Fruit fly (Drosophila melanogaster) whole organism, embryonic: Measurements from ENCODE around the gene Pex10.

Experiments used
- Adf1 ChIP-seq: fragments of 200-800 bp; sonication (Bioruptor generic); IDR thresholded peaks from 2 replicates; pipeline ENCODE4 v1.3.6; 2022; ENCODE audit warnings: missing biosample characterization, missing genetic modification characterization
- Bdp1 ChIP-seq: fragments of 200-800 bp; sonication (Bioruptor generic); optimal IDR thresholded peaks from 3 replicates; lab custom pipeline; 2016; ENCODE audit warnings: missing biosample characterization, missing genetic modification characterization
- Blimp-1 ChIP-seq: fragments of 200-800 bp; sonication (Bioruptor generic); optimal IDR thresholded peaks from 3 replicates; lab custom pipeline; 2018; ENCODE audit warnings: missing biosample characterization, missing genetic modification characterization, mild to moderate bottlenecking, moderate library complexity, missing genetic modification reagents
- CG10654 ChIP-seq: fragments of 200-800 bp; sonication (Bioruptor generic); optimal IDR thresholded peaks from 2 replicates; lab custom pipeline; 2016; ENCODE audit warnings: missing biosample characterization, missing genetic modification characterization
- CG1602 ChIP-seq: fragments of 200-800 bp; sonication (Bioruptor generic); optimal IDR thresholded peaks from 3 replicates; lab custom pipeline; 2016; ENCODE audit warnings: missing biosample characterization, missing genetic modification characterization
- CG1603 ChIP-seq: fragments of 200-800 bp; sonication (Bioruptor generic); optimal IDR thresholded peaks from 2 replicates; lab custom pipeline; 2019; ENCODE audit warnings: missing biosample characterization, mild to moderate bottlenecking, missing genetic modification characterization, moderate library complexity
- CG16779 ChIP-seq: fragments of 200-800 bp; sonication (Bioruptor generic); IDR thresholded peaks from 2 replicates; pipeline ENCODE4 v1.3.6; 2022; ENCODE audit warnings: missing biosample characterization, missing genetic modification characterization
- CG17612 ChIP-seq: fragments of 200-800 bp; sonication (Bioruptor generic); IDR thresholded peaks from 2 replicates; pipeline ENCODE4 v1.3.6; 2022; ENCODE audit warnings: missing biosample characterization, missing genetic modification characterization
- CG2678 ChIP-seq: fragments of 200-800 bp; sonication (Bioruptor generic); optimal IDR thresholded peaks from 3 replicates; lab custom pipeline; 2019; ENCODE audit warnings: missing biosample characterization, mild to moderate bottlenecking, missing genetic modification characterization, moderate library complexity
- CG31365 ChIP-seq: fragments of 200-800 bp; sonication (Bioruptor generic); optimal IDR thresholded peaks from 2 replicates; lab custom pipeline; 2018; ENCODE audit warnings: missing biosample characterization, mild to moderate bottlenecking, missing genetic modification characterization
- CG34376 ChIP-seq: fragments of 200-800 bp; sonication (Bioruptor generic); optimal IDR thresholded peaks from 2 replicates; lab custom pipeline; 2018; ENCODE audit warnings: missing biosample characterization, mild to moderate bottlenecking, missing genetic modification characterization
- CG4360 ChIP-seq: fragments of 200-800 bp; sonication (Bioruptor generic); IDR thresholded peaks from 2 replicates; pipeline ENCODE4 v1.3.6; 2022; ENCODE audit warnings: missing biosample characterization, missing genetic modification characterization
- CG5180 ChIP-seq: fragments of 200-800 bp; sonication (Bioruptor generic); optimal IDR thresholded peaks from 3 replicates; lab custom pipeline; 2017; ENCODE audit warnings: missing biosample characterization, missing genetic modification characterization, mild to moderate bottlenecking, moderate library complexity, missing genetic modification reagents
- CG7271 ChIP-seq: fragments of 200-800 bp; sonication (Bioruptor generic); optimal IDR thresholded peaks from 2 replicates; lab custom pipeline; 2018; ENCODE audit warnings: missing biosample characterization, mild to moderate bottlenecking, missing genetic modification characterization, moderate library complexity
- CG7372 ChIP-seq: fragments of 200-800 bp; sonication (Bioruptor generic); IDR thresholded peaks from 2 replicates; pipeline ENCODE4 v1.3.6; 2022; ENCODE audit warnings: missing biosample characterization, missing genetic modification characterization
- CG7928 ChIP-seq: fragments of 200-800 bp; sonication (Bioruptor generic); optimal IDR thresholded peaks from 2 replicates; lab custom pipeline; 2017; ENCODE audit warnings: missing biosample characterization, mild to moderate bottlenecking, missing genetic modification characterization
- CG7963 ChIP-seq: fragments of 200-800 bp; sonication (Bioruptor generic); IDR thresholded peaks from 3 replicates; pipeline ENCODE4 v1.3.6; 2022; ENCODE audit warnings: missing biosample characterization, missing genetic modification characterization; ENCODE audit not compliant: partially characterized antibody
- CTCF ChIP-seq: fragments of 200-800 bp; sonication (Bioruptor generic); optimal IDR thresholded peaks from 2 replicates; lab custom pipeline; 2017; ENCODE audit warnings: missing biosample characterization, mild to moderate bottlenecking, missing genetic modification characterization, moderate library complexity
- D ChIP-seq, 2 experiments: fragments of 200-800 bp in 1 of 2; fragments of >200 bp in 1 of 2; sonication (Bioruptor generic) in 1 of 2; optimal IDR thresholded peaks; 2 replicates in 1 of 2; 3 replicates in 1 of 2; lab custom pipeline; 2017; ENCODE audit warnings: mild to moderate bottlenecking in 1 of 2, missing biosample characterization in 1 of 2, missing genetic modification characterization in 1 of 2, missing genetic modification reagents in 1 of 2
- Dfd ChIP-seq, 2 experiments: fragments of >200 bp; optimal IDR thresholded peaks; 2 replicates each; lab custom pipeline; 2017; ENCODE audit warnings: missing biosample characterization in 2 of 2, missing genetic modification characterization in 2 of 2
- Elba2 ChIP-seq: fragments of 200-800 bp; sonication (Bioruptor generic); optimal IDR thresholded peaks from 3 replicates; lab custom pipeline; 2016; ENCODE audit warnings: missing biosample characterization, missing genetic modification characterization
- Max ChIP-seq: fragments of 200-800 bp; sonication (Bioruptor generic); optimal IDR thresholded peaks from 2 replicates; lab custom pipeline; 2016; ENCODE audit warnings: missing biosample characterization, mild to moderate bottlenecking, missing genetic modification characterization
- Neu2 ChIP-seq: fragments of 200-800 bp; sonication (Bioruptor generic); optimal IDR thresholded peaks from 3 replicates; lab custom pipeline; 2016; ENCODE audit warnings: missing biosample characterization, missing genetic modification characterization, borderline replicate concordance
- PHDP ChIP-seq: fragments of 200-800 bp; sonication (Bioruptor generic); optimal IDR thresholded peaks from 3 replicates; lab custom pipeline; 2018; ENCODE audit warnings: missing biosample characterization, mild to moderate bottlenecking, missing genetic modification characterization, moderate library complexity
- Spps ChIP-seq: fragments of 200-800 bp; sonication (Bioruptor generic); optimal IDR thresholded peaks from 2 replicates; lab custom pipeline; 2018; ENCODE audit warnings: missing biosample characterization, mild to moderate bottlenecking, missing genetic modification characterization
- Xbp1 ChIP-seq: fragments of 200-800 bp; sonication (Bioruptor generic); optimal IDR thresholded peaks from 3 replicates; lab custom pipeline; 2016; ENCODE audit warnings: missing biosample characterization, mild to moderate bottlenecking, missing genetic modification characterization
- ase ChIP-seq: fragments of 200-800 bp; sonication (Bioruptor generic); IDR thresholded peaks from 3 replicates; pipeline ENCODE4 v1.3.6; 2022; ENCODE audit warnings: missing biosample characterization, missing genetic modification characterization
- ato ChIP-seq: fragments of 200-800 bp; sonication (Bioruptor generic); IDR thresholded peaks from 2 replicates; pipeline ENCODE4 v1.3.6; 2022; ENCODE audit warnings: missing biosample characterization, missing genetic modification characterization; ENCODE audit not compliant: partially characterized antibody
- bsh ChIP-seq, 2 experiments: fragments of 200-800 bp; sonication (Bioruptor generic); optimal IDR thresholded peaks; 2 replicates each; lab custom pipeline; 2017 to 2018; ENCODE audit warnings: mild to moderate bottlenecking in 2 of 2, missing biosample characterization in 2 of 2, missing genetic modification characterization in 2 of 2, moderate library complexity in 1 of 2
- cato ChIP-seq: fragments of 200-800 bp; sonication (Bioruptor generic); optimal IDR thresholded peaks from 2 replicates; lab custom pipeline; 2016; ENCODE audit warnings: missing biosample characterization, missing genetic modification characterization, borderline replicate concordance
- h ChIP-seq: fragments of >200 bp; optimal IDR thresholded peaks from 2 replicates; lab custom pipeline; 2017
- hbn ChIP-seq: fragments of 200-800 bp; sonication (Bioruptor generic); IDR thresholded peaks from 2 replicates; pipeline ENCODE4 v1.3.6; 2022; ENCODE audit warnings: missing biosample characterization, missing genetic modification characterization; ENCODE audit not compliant: partially characterized antibody
- hkb ChIP-seq, 2 experiments: fragments of 200-800 bp in 1 of 2; fragments of >200 bp in 1 of 2; sonication (Bioruptor generic) in 1 of 2; IDR thresholded peaks in 1 of 2; optimal IDR thresholded peaks in 1 of 2; 2 replicates each; pipeline versions ENCODE4 v1.3.6 to Lab custom; 2017 to 2022; ENCODE audit warnings: missing biosample characterization in 1 of 2, missing genetic modification characterization in 1 of 2
- insv ChIP-seq, 2 experiments: fragments of 200-800 bp; sonication (Bioruptor generic); optimal IDR thresholded peaks; 3 replicates each; lab custom pipeline; 2016 to 2018; ENCODE audit warnings: missing biosample characterization in 2 of 2, missing genetic modification characterization in 2 of 2
- kah ChIP-seq: fragments of 200-800 bp; sonication (Bioruptor generic); optimal IDR thresholded peaks from 2 replicates; lab custom pipeline; 2018; ENCODE audit warnings: missing biosample characterization, mild to moderate bottlenecking, missing genetic modification characterization
- lilli ChIP-seq: fragments of 200-800 bp; sonication (Bioruptor generic); optimal IDR thresholded peaks from 3 replicates; lab custom pipeline; 2016; ENCODE audit warnings: missing biosample characterization, missing genetic modification characterization
- nerfin-2 ChIP-seq: fragments of 200-800 bp; sonication (Bioruptor generic); IDR thresholded peaks from 2 replicates; pipeline ENCODE4 v1.3.6; 2022; ENCODE audit warnings: missing biosample characterization, missing genetic modification characterization; ENCODE audit not compliant: partially characterized antibody
- p53 ChIP-seq: fragments of 200-800 bp; sonication (Bioruptor generic); optimal IDR thresholded peaks from 2 replicates; lab custom pipeline; 2016; ENCODE audit warnings: missing biosample characterization, missing genetic modification characterization
- pan ChIP-seq, 4 experiments: fragments of >200 bp in 3 of 4; fragments of 200-800 bp in 1 of 4; sonication (Bioruptor generic) in 1 of 4; optimal IDR thresholded peaks in 3 of 4; IDR thresholded peaks in 1 of 4; 2 replicates each; pipeline versions ENCODE4 v1.3.6 to Lab custom; 2017 to 2022; ENCODE audit warnings: missing biosample characterization in 2 of 4, missing genetic modification characterization in 2 of 4, mixed read lengths in 1 of 4
- pnt ChIP-seq: fragments of 200-800 bp; sonication (Bioruptor generic); optimal IDR thresholded peaks from 3 replicates; lab custom pipeline; 2016; ENCODE audit warnings: missing biosample characterization, missing genetic modification characterization
- pros ChIP-seq: fragments of 200-800 bp; sonication (Bioruptor generic); optimal IDR thresholded peaks from 3 replicates; lab custom pipeline; 2019; ENCODE audit warnings: missing biosample characterization, mild to moderate bottlenecking, missing genetic modification characterization, moderate library complexity
- schlank ChIP-seq: fragments of 200-800 bp; sonication (Bioruptor generic); optimal IDR thresholded peaks from 2 replicates; lab custom pipeline; 2018; ENCODE audit warnings: missing biosample characterization, mild to moderate bottlenecking, missing genetic modification characterization
- slp2 ChIP-seq: fragments of 200-800 bp; sonication (Bioruptor generic); optimal IDR thresholded peaks from 2 replicates; lab custom pipeline; 2016; ENCODE audit warnings: missing biosample characterization, missing genetic modification characterization
- vvl ChIP-seq: fragments of 200-800 bp; sonication (Bioruptor generic); IDR thresholded peaks from 2 replicates; pipeline ENCODE4 v1.3.6; 2022; ENCODE audit warnings: missing biosample characterization, missing genetic modification characterization
- zfh2 ChIP-seq: fragments of 200-800 bp; sonication (Bioruptor generic); optimal IDR thresholded peaks from 2 replicates; lab custom pipeline; 2016; ENCODE audit warnings: missing biosample characterization, missing genetic modification characterization

Gene Pex10

DNA sequence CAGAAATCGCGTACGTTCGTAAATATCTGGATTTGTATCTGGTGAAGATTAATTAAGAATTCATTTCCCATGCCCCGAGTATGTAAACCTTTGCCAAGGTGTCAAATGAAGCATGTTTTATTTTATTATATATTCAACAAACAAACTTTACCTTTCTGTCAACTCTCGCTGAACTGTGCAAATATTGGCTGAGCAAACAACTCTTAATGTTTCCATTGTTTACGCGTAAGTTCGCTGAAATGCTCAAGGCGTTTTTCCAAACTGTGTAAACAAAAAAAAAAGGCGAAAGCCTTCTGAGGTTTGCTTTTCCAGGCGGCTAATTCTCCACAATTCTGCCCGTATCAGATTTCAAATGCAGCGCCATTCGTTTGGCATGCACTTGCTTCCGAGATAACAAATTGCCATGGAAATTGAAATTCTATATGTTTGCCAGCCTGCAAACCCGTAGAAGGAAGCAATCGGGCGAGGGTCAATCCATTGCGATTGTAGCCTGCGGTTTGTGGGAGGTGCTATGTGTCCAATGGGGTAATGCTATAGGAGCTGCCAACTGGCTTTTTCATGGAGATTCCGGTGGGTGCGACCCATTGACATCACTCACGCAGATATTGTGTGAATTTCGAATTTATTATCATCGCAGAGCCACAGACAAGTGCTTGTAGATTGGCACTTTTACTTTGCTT is 33.8 kb downstream of the Pex10 start (continued):
- TF ChIP-seq CG7928 (GFP tag; lab: Kevin White, UChicago) (peak; percentile 64), schlank (peak; percentile 93), CG5180 (GFP tag; lab: Kevin White, UChicago) (peak; percentile 68), lilli (GFP tag; lab: Kevin White, UChicago) (peak; percentile 49), PHDP (tag; lab: Kevin White, UChicago) (peak; percentile 87), Spps (tag; lab: Kevin White, UChicago) (no peak), pnt (GFP tag; lab: Kevin White, UChicago) (peak; percentile 1), kah (GFP tag; lab: Kevin White, UChicago) (peak; percentile 47), Bdp1 (peak; percentile 37), slp2 (GFP tag; lab: Kevin White, UChicago) (no peak), h (lab: Kevin White, UChicago) (no peak), ato (GFP tag; lab: Robert Waterston, UW) (no peak), CG10654 (GFP tag; lab: Kevin White, UChicago) (peak; percentile 58), D (optimal IDR thresholded peaks at IDR 0.05; lab: Kevin White, UChicago) (no peak), D (GFP tag; optimal IDR thresholded peaks at IDR 0.05; lab: Kevin White, UChicago) (peak; percentile 15), Max (GFP tag; lab: Kevin White, UChicago) (peak; percentile 62), cato (GFP tag; lab: Kevin White, UChicago) (no peak), hkb (optimal IDR thresholded peaks at IDR 0.05; lab: Kevin White, UChicago) (no peak), hkb (GFP tag; IDR thresholded peaks at IDR 0.05; lab: Robert Waterston, UW) (peak; percentile 80), Xbp1 (peak; percentile 16), CG34376 (peak; percentile 83), CG7271 (tag; lab: Kevin White, UChicago) (no peak), bsh (GFP tag; optimal IDR thresholded peaks at IDR 0.05; lab: Kevin White, UChicago) (no peak), CG2678 (tag; lab: Kevin White, UChicago) (peak; percentile 88), CG16779 (0 out of 2 replicates have a peak, but pooled peaks have one; percentile 34)

dm6 chr3L:1592822-1593452 is 34.9 kb downstream of the Pex10 start:
- TF ChIP-seq CG7963 (GFP tag; lab: Robert Waterston, UW) (0 out of 3 replicates have a peak, but pooled peaks have one; percentile 8), CG1602 (GFP tag; lab: Kevin White, UChicago) (no peak), CG7372 (GFP tag; lab: Robert Waterston, UW) (no peak), CTCF (GFP tag; lab: Kevin White, UChicago) (no peak), Blimp-1 (GFP tag; lab: Kevin White, UChicago) (peak; percentile 95), p53 (no peak), pnt (GFP tag; lab: Kevin White, UChicago) (no peak), insv (GFP tag; optimal IDR thresholded peaks at IDR 0.05; lab: Kevin White, UChicago) (peak in 1 of 2 experiments; percentile 92), pan (optimal IDR thresholded peaks at IDR 0.05; lab: Kevin White, UChicago) (no peak), pan (GFP tag; optimal IDR thresholded peaks at IDR 0.05 in 1 of 2, IDR thresholded peaks at IDR 0.05 in 1 of 2) (no peak), zfh2 (GFP tag; lab: Kevin White, UChicago) (no peak), nerfin-2 (GFP tag; lab: Robert Waterston, UW) (no peak), Neu2 (GFP tag; lab: Kevin White, UChicago) (no peak), ato (GFP tag; lab: Robert Waterston, UW) (no peak), CG31365 (tag; lab: Kevin White, UChicago) (peak; percentile 94), D (optimal IDR thresholded peaks at IDR 0.05; lab: Kevin White, UChicago) (peak; percentile 45), D (GFP tag; optimal IDR thresholded peaks at IDR 0.05; lab: Kevin White, UChicago) (no peak), pros (GFP tag; lab: Kevin White, UChicago) (peak; percentile 96), CG17612 (no peak), bsh (GFP tag; optimal IDR thresholded peaks at IDR 0.05; lab: Kevin White, UChicago) (peak in 1 of 2 experiments; percentile 14), CG4360 (no peak), vvl (peak; percentile 72), hbn (GFP tag; lab: Robert Waterston, UW) (no peak), CG1603 (no peak), Elba2 (GFP tag; lab: Kevin White, UChicago) (peak; percentile 87), Dfd (GFP tag; optimal IDR thresholded peaks at IDR 0.05; lab: Kevin White, UChicago) (peak in 1 of 2 experiments; percentile 85), ase (GFP tag; lab: Robert Waterston, UW) (no peak), Adf1 (GFP tag; lab: Robert Waterston, UW) (no peak)
